Fruit fly (Drosophila melanogaster) whole organism, embryonic: ENCODE data around the gene CG42299.

Source experiments
- Antp ChIP-seq: fragments of 200-800 bp; sonication (Bioruptor generic); optimal IDR thresholded peaks from 3 replicates; lab custom pipeline; 2016; ENCODE audit warnings: missing biosample characterization, missing genetic modification characterization
- B-H2 ChIP-seq: fragments of 200-800 bp; sonication (Bioruptor generic); optimal IDR thresholded peaks from 2 replicates; lab custom pipeline; 2018; ENCODE audit warnings: missing biosample characterization, mild to moderate bottlenecking, missing genetic modification characterization
- Bgb ChIP-seq: fragments of 200-800 bp; sonication (Bioruptor generic); IDR thresholded peaks from 2 replicates; pipeline ENCODE4 v1.3.6; 2022; ENCODE audit warnings: missing biosample characterization, missing genetic modification characterization; ENCODE audit not compliant: partially characterized antibody
- C15 ChIP-seq: fragments of 200-800 bp; sonication (Bioruptor generic); IDR thresholded peaks from 3 replicates; pipeline ENCODE4 v1.3.6; 2022; ENCODE audit warnings: missing biosample characterization, missing genetic modification characterization
- CG10274 ChIP-seq: fragments of 200-800 bp; sonication (Bioruptor generic); optimal IDR thresholded peaks from 3 replicates; lab custom pipeline; 2017; ENCODE audit warnings: missing biosample characterization, mild to moderate bottlenecking, missing genetic modification characterization
- CG10321 ChIP-seq: fragments of 200-800 bp; sonication (Bioruptor generic); IDR thresholded peaks from 2 replicates; pipeline ENCODE4 v1.3.6; 2022; ENCODE audit warnings: missing biosample characterization, missing genetic modification characterization
- CG10979 ChIP-seq: fragments of 200-800 bp; sonication (Bioruptor generic); optimal IDR thresholded peaks from 2 replicates; lab custom pipeline; 2018; ENCODE audit warnings: missing biosample characterization, mild to moderate bottlenecking, missing genetic modification characterization, moderate library complexity
- CG11247 ChIP-seq: fragments of 200-800 bp; sonication (Bioruptor generic); IDR thresholded peaks from 2 replicates; pipeline ENCODE4 v1.3.6; 2022; ENCODE audit warnings: missing biosample characterization, missing genetic modification characterization
- CG12299 ChIP-seq: fragments of 200-800 bp; sonication (Bioruptor generic); optimal IDR thresholded peaks from 2 replicates; lab custom pipeline; 2018; ENCODE audit warnings: missing biosample characterization, mild to moderate bottlenecking, missing genetic modification characterization
- CG12942 ChIP-seq: fragments of 200-800 bp; sonication (Bioruptor generic); optimal IDR thresholded peaks from 3 replicates; lab custom pipeline; 2016; ENCODE audit warnings: missing biosample characterization, missing genetic modification characterization
- CG15011 ChIP-seq: fragments of 200-800 bp; sonication (Bioruptor generic); optimal IDR thresholded peaks from 3 replicates; lab custom pipeline; 2018; ENCODE audit warnings: missing biosample characterization, mild to moderate bottlenecking, missing genetic modification characterization
- CG15479 ChIP-seq: fragments of 200-800 bp; sonication (Bioruptor generic); optimal IDR thresholded peaks from 3 replicates; lab custom pipeline; 2019; ENCODE audit warnings: missing biosample characterization, mild to moderate bottlenecking, missing genetic modification characterization, moderate library complexity
- CG16863 ChIP-seq: fragments of 200-800 bp; sonication (Bioruptor generic); optimal IDR thresholded peaks from 3 replicates; lab custom pipeline; 2016; ENCODE audit warnings: missing biosample characterization, missing genetic modification characterization
- CG17568 ChIP-seq: fragments of 200-800 bp; sonication (Bioruptor generic); optimal IDR thresholded peaks from 2 replicates; lab custom pipeline; 2018; ENCODE audit warnings: missing biosample characterization, mild to moderate bottlenecking, missing genetic modification characterization, moderate library complexity
- CG17912 ChIP-seq: fragments of 200-800 bp; sonication (Bioruptor generic); optimal IDR thresholded peaks from 2 replicates; lab custom pipeline; 2018; ENCODE audit warnings: missing biosample characterization, mild to moderate bottlenecking, missing genetic modification characterization
- CG1832 ChIP-seq: fragments of 200-800 bp; sonication (Bioruptor generic); optimal IDR thresholded peaks from 2 replicates; lab custom pipeline; 2017; ENCODE audit warnings: missing biosample characterization, mild to moderate bottlenecking, missing genetic modification characterization, inconsistent platforms
- CG18619 ChIP-seq: fragments of 200-800 bp; sonication (Bioruptor generic); optimal IDR thresholded peaks from 3 replicates; lab custom pipeline; 2017; ENCODE audit warnings: missing biosample characterization, mild to moderate bottlenecking, missing genetic modification characterization
- CG18764 ChIP-seq: fragments of 200-800 bp; sonication (Bioruptor generic); optimal IDR thresholded peaks from 3 replicates; lab custom pipeline; 2016; ENCODE audit warnings: missing biosample characterization, missing genetic modification characterization
- CG2129 ChIP-seq: fragments of 200-800 bp; sonication (Bioruptor generic); IDR thresholded peaks from 2 replicates; pipeline ENCODE4 v1.3.6; 2022; ENCODE audit warnings: missing biosample characterization, missing genetic modification characterization; ENCODE audit not compliant: partially characterized antibody
- CG30403 ChIP-seq: fragments of 200-800 bp; sonication (Bioruptor generic); optimal IDR thresholded peaks from 3 replicates; lab custom pipeline; 2016; ENCODE audit warnings: missing biosample characterization, missing genetic modification characterization
- CG34376 ChIP-seq: fragments of 200-800 bp; sonication (Bioruptor generic); optimal IDR thresholded peaks from 2 replicates; lab custom pipeline; 2018; ENCODE audit warnings: missing biosample characterization, mild to moderate bottlenecking, missing genetic modification characterization
- CG3847 ChIP-seq: fragments of 200-800 bp; sonication (Bioruptor generic); IDR thresholded peaks from 2 replicates; pipeline ENCODE4 v1.3.6; 2022; ENCODE audit warnings: missing biosample characterization, missing genetic modification characterization
- CG4328 ChIP-seq: fragments of 200-800 bp; sonication (Bioruptor generic); optimal IDR thresholded peaks from 3 replicates; lab custom pipeline; 2017; ENCODE audit warnings: missing biosample characterization, missing genetic modification reagents, missing genetic modification characterization
- Gug ChIP-seq: fragments of 200-800 bp; sonication (Bioruptor generic); IDR thresholded peaks from 4 replicates; pipeline ENCODE4 v1.3.6; 2022; ENCODE audit warnings: missing biosample characterization, missing genetic modification characterization
- Hand ChIP-seq: fragments of 200-800 bp; sonication (Bioruptor generic); optimal IDR thresholded peaks from 2 replicates; lab custom pipeline; 2017; ENCODE audit warnings: mild to moderate bottlenecking, missing biosample characterization, missing genetic modification reagents, missing genetic modification characterization
- NK7.1 ChIP-seq: fragments of 200-800 bp; sonication (Bioruptor generic); optimal IDR thresholded peaks from 3 replicates; lab custom pipeline; 2016; ENCODE audit warnings: missing biosample characterization, missing genetic modification characterization
- Optix ChIP-seq: fragments of 200-800 bp; sonication (Bioruptor generic); IDR thresholded peaks from 3 replicates; pipeline ENCODE4 v1.3.6; 2022; ENCODE audit warnings: missing biosample characterization, missing genetic modification characterization
- Stat92E ChIP-seq, 3 experiments: fragments of >200 bp in 2 of 3; fragments of 200-800 bp in 1 of 3; sonication (Bioruptor generic) in 1 of 3; optimal IDR thresholded peaks; 2 replicates each; lab custom pipeline; 2017 to 2019; ENCODE audit warnings: missing biosample characterization in 3 of 3, missing genetic modification characterization in 3 of 3, mild to moderate bottlenecking in 1 of 3, moderate library complexity in 1 of 3
- Xrp1 ChIP-seq: fragments of 200-800 bp; sonication (Bioruptor generic); IDR thresholded peaks from 2 replicates; pipeline ENCODE4 v1.3.6; 2022; ENCODE audit warnings: missing biosample characterization, missing genetic modification characterization
- YL-1 ChIP-seq: fragments of 200-800 bp; sonication (Bioruptor generic); optimal IDR thresholded peaks from 3 replicates; lab custom pipeline; 2017; ENCODE audit warnings: missing biosample characterization, mild to moderate bottlenecking, missing genetic modification characterization
- abd-A ChIP-seq: fragments of 200-800 bp; sonication (Bioruptor generic); optimal IDR thresholded peaks from 3 replicates; lab custom pipeline; 2019; ENCODE audit warnings: missing biosample characterization, mild to moderate bottlenecking, missing genetic modification characterization, moderate library complexity
- amos ChIP-seq: fragments of 200-800 bp; sonication (Bioruptor generic); IDR thresholded peaks from 2 replicates; pipeline ENCODE4 v1.3.6; 2022; ENCODE audit warnings: missing biosample characterization, missing genetic modification characterization; ENCODE audit not compliant: partially characterized antibody
- btn ChIP-seq: fragments of 200-800 bp; sonication (Bioruptor generic); optimal IDR thresholded peaks from 2 replicates; lab custom pipeline; 2016; ENCODE audit warnings: missing biosample characterization, missing genetic modification characterization
- caup ChIP-seq: fragments of 200-800 bp; sonication (Bioruptor generic); optimal IDR thresholded peaks from 3 replicates; lab custom pipeline; 2017; ENCODE audit warnings: missing biosample characterization, mild to moderate bottlenecking, missing genetic modification characterization, moderate library complexity; ENCODE audit not compliant: severe bottlenecking
- chif ChIP-seq, 2 experiments: fragments of 200-800 bp; sonication (Bioruptor generic); optimal IDR thresholded peaks; 3 replicates each; lab custom pipeline; 2016; ENCODE audit warnings: missing biosample characterization in 2 of 2, missing genetic modification characterization in 2 of 2
- crol ChIP-seq: fragments of 200-800 bp; sonication (Bioruptor generic); IDR thresholded peaks from 2 replicates; pipeline ENCODE4 v1.3.6; 2022; ENCODE audit warnings: missing biosample characterization, missing genetic modification characterization
- grn ChIP-seq: fragments of 200-800 bp; sonication (Bioruptor generic); optimal IDR thresholded peaks from 3 replicates; lab custom pipeline; 2017; ENCODE audit warnings: missing biosample characterization, missing genetic modification characterization
- hkb ChIP-seq, 2 experiments: fragments of 200-800 bp in 1 of 2; fragments of >200 bp in 1 of 2; sonication (Bioruptor generic) in 1 of 2; IDR thresholded peaks in 1 of 2; optimal IDR thresholded peaks in 1 of 2; 2 replicates each; pipeline versions ENCODE4 v1.3.6 to Lab custom; 2017 to 2022; ENCODE audit warnings: missing biosample characterization in 1 of 2, missing genetic modification characterization in 1 of 2
- hth ChIP-seq: fragments of >200 bp; optimal IDR thresholded peaks from 2 replicates; lab custom pipeline; 2017; ENCODE audit warnings: inconsistent platforms
- ind ChIP-seq: fragments of 200-800 bp; sonication (Bioruptor generic); optimal IDR thresholded peaks from 3 replicates; lab custom pipeline; 2016; ENCODE audit warnings: missing biosample characterization, missing genetic modification characterization
- lola ChIP-seq, 3 experiments: fragments of >200 bp in 2 of 3; fragments of 200-800 bp in 1 of 3; sonication (Bioruptor generic) in 1 of 3; optimal IDR thresholded peaks; 2 replicates each; lab custom pipeline; 2017 to 2019; ENCODE audit warnings: missing biosample characterization in 3 of 3, missing genetic modification characterization in 3 of 3, mild to moderate bottlenecking in 1 of 3, moderate library complexity in 1 of 3
- luna ChIP-seq: fragments of 200-800 bp; sonication (Bioruptor generic); optimal IDR thresholded peaks from 2 replicates; lab custom pipeline; 2016; ENCODE audit warnings: missing biosample characterization, missing genetic modification characterization
- nerfin-2 ChIP-seq: fragments of 200-800 bp; sonication (Bioruptor generic); IDR thresholded peaks from 2 replicates; pipeline ENCODE4 v1.3.6; 2022; ENCODE audit warnings: missing biosample characterization, missing genetic modification characterization; ENCODE audit not compliant: partially characterized antibody
- nom ChIP-seq: fragments of 200-800 bp; sonication (Bioruptor generic); optimal IDR thresholded peaks from 2 replicates; lab custom pipeline; 2017; ENCODE audit warnings: missing biosample characterization, missing genetic modification characterization, mild to moderate bottlenecking, moderate library complexity, missing genetic modification reagents
- ranshi ChIP-seq: fragments of 200-800 bp; sonication (Bioruptor generic); IDR thresholded peaks from 2 replicates; pipeline ENCODE4 v1.3.6; 2022; ENCODE audit warnings: missing biosample characterization, missing genetic modification characterization
- sqz ChIP-seq: fragments of 200-800 bp; sonication (Bioruptor generic); optimal IDR thresholded peaks from 3 replicates; lab custom pipeline; 2018; ENCODE audit warnings: missing biosample characterization, mild to moderate bottlenecking, missing genetic modification characterization
- ssp ChIP-seq: fragments of 200-800 bp; sonication (Bioruptor generic); IDR thresholded peaks from 2 replicates; pipeline ENCODE4 v1.3.6; 2022; ENCODE audit warnings: missing biosample characterization, missing genetic modification characterization
- sug ChIP-seq: fragments of 200-800 bp; optimal IDR thresholded peaks from 2 replicates; lab custom pipeline; 2019; ENCODE audit warnings: missing biosample characterization, mild to moderate bottlenecking, missing genetic modification characterization, moderate library complexity
- ttk ChIP-seq: fragments of 200-800 bp; sonication (Bioruptor generic); IDR thresholded peaks from 2 replicates; pipeline ENCODE4 v2.1.2; 2022; ENCODE audit warnings: missing biosample characterization, missing genetic modification characterization
- tup ChIP-seq: fragments of 200-800 bp; sonication (Bioruptor generic); optimal IDR thresholded peaks from 2 replicates; lab custom pipeline; 2016; ENCODE audit warnings: missing biosample characterization, mild to moderate bottlenecking, missing genetic modification characterization, moderate library complexity
- zf30C ChIP-seq: fragments of 200-800 bp; sonication (Bioruptor generic); optimal IDR thresholded peaks from 3 replicates; lab custom pipeline; 2018; ENCODE audit warnings: missing biosample characterization, mild to moderate bottlenecking, missing genetic modification characterization

The CG42299 gene

dm6 chrX:15578043-15578442 is 2.6 kb upstream of the CG42299 start, which contains the start of the genes cerv and CG7872 (continued):
- TF ChIP-seq abd-A (tag; lab: Kevin White, UChicago) (no peak), Hand (GFP tag; lab: Kevin White, UChicago) (no peak), B-H2 (no peak), amos (peak; percentile 71), CG11247 (GFP tag; lab: Robert Waterston, UW) (no peak), Antp (no peak), hth (no peak), CG17568 (GFP tag; lab: Kevin White, UChicago) (no peak), Xrp1 (GFP tag; lab: Robert Waterston, UW) (no peak), CG16863 (no peak), chif (GFP tag; optimal IDR thresholded peaks at IDR 0.05; lab: Kevin White, UChicago) (no peak), sqz (GFP tag; lab: Kevin White, UChicago) (no peak), luna (no peak), hkb (optimal IDR thresholded peaks at IDR 0.05; lab: Kevin White, UChicago) (no peak), hkb (GFP tag; IDR thresholded peaks at IDR 0.05; lab: Robert Waterston, UW) (no peak), ranshi (no peak), CG34376 (peak; percentile 2), CG10321 (GFP tag; lab: Robert Waterston, UW) (no peak), Stat92E (GFP tag; optimal IDR thresholded peaks at IDR 0.05; lab: Kevin White, UChicago) (no peak), nom (GFP tag; lab: Kevin White, UChicago) (no peak), btn (GFP tag; lab: Kevin White, UChicago) (no peak), lola (GFP tag; optimal IDR thresholded peaks at IDR 0.05; lab: Kevin White, UChicago) (no peak), CG17912 (GFP tag; lab: Kevin White, UChicago) (no peak), C15 (GFP tag; lab: Robert Waterston, UW) (no peak), ind (GFP tag; lab: Kevin White, UChicago) (no peak), Gug (no peak), CG30403 (GFP tag; lab: Kevin White, UChicago) (no peak), nerfin-2 (GFP tag; lab: Robert Waterston, UW) (peak; percentile 67), CG10274 (GFP tag; lab: Kevin White, UChicago) (no peak), CG10979 (tag; lab: Kevin White, UChicago) (no peak), ttk (no peak), CG15479 (GFP tag; lab: Kevin White, UChicago) (no peak), CG2129 (no peak), CG18764 (GFP tag; lab: Kevin White, UChicago) (no peak), tup (GFP tag; lab: Kevin White, UChicago) (no peak), CG4328 (GFP tag; lab: Kevin White, UChicago) (no peak), ssp (GFP tag; lab: Robert Waterston, UW) (no peak), crol (GFP tag; lab: Robert Waterston, UW) (no peak), Optix (GFP tag; lab: Robert Waterston, UW) (no peak), CG12299 (tag; lab: Kevin White, UChicago) (no peak), zf30C (GFP tag; lab: Kevin White, UChicago) (no peak), sug (tag; lab: Kevin White, UChicago) (no peak), CG18619 (GFP tag; lab: Kevin White, UChicago) (no peak), CG15011 (no peak), YL-1 (GFP tag; lab: Kevin White, UChicago) (peak; percentile 17), grn (GFP tag; lab: Kevin White, UChicago) (no peak), NK7.1 (GFP tag; lab: Kevin White, UChicago) (no peak), CG12942 (GFP tag; lab: Kevin White, UChicago) (no peak), Bgb (GFP tag; lab: Robert Waterston, UW) (peak; percentile 72), CG3847 (GFP tag; lab: Robert Waterston, UW) (peak; percentile 29; the same call in 1 of the 2 replicates), CG1832 (GFP tag; lab: Kevin White, UChicago) (no peak), caup (GFP tag; lab: Kevin White, UChicago) (no peak)
